Fruit fly (Drosophila melanogaster) whole organism, embryonic: ENCODE results near the gene endos.
A peak's percentile ranks its signal among the peaks of the same experiment; 100 is the strongest.

ENCODE experiments used
- Antp ChIP-seq: fragments of 200-800 bp; sonication (Bioruptor generic); optimal IDR thresholded peaks from 3 replicates; lab custom pipeline; 2016; ENCODE audit warnings: missing biosample characterization, missing genetic modification characterization
- CG10209 ChIP-seq: fragments of 200-800 bp; sonication (Bioruptor generic); optimal IDR thresholded peaks from 3 replicates; lab custom pipeline; 2017; ENCODE audit warnings: missing biosample characterization, mild to moderate bottlenecking, missing genetic modification characterization, missing genetic modification reagents
- CG11695 ChIP-seq: fragments of 200-800 bp; sonication (Bioruptor generic); IDR thresholded peaks from 3 replicates; pipeline ENCODE4 v1.3.6; 2022; ENCODE audit warnings: missing biosample characterization, missing genetic modification characterization
- CG12659 ChIP-seq: fragments of 200-800 bp; sonication (Bioruptor generic); optimal IDR thresholded peaks from 3 replicates; lab custom pipeline; 2017; ENCODE audit warnings: mild to moderate bottlenecking, missing biosample characterization, missing genetic modification reagents, missing genetic modification characterization
- CG13287 ChIP-seq: fragments of 200-800 bp; sonication (Bioruptor generic); IDR thresholded peaks from 2 replicates; pipeline ENCODE4 v1.3.6; 2022; ENCODE audit warnings: missing biosample characterization, missing genetic modification characterization; ENCODE audit not compliant: partially characterized antibody
- CG14710 ChIP-seq: fragments of 200-800 bp; sonication (Bioruptor generic); optimal IDR thresholded peaks from 3 replicates; lab custom pipeline; 2019; ENCODE audit warnings: missing biosample characterization, mild to moderate bottlenecking, missing genetic modification characterization, moderate library complexity
- CG14860 ChIP-seq: fragments of 200-800 bp; sonication (Bioruptor generic); IDR thresholded peaks from 3 replicates; pipeline ENCODE4 v1.3.6; 2022; ENCODE audit warnings: missing biosample characterization, missing genetic modification characterization; ENCODE audit not compliant: partially characterized antibody
- CG15011 ChIP-seq: fragments of 200-800 bp; sonication (Bioruptor generic); optimal IDR thresholded peaks from 3 replicates; lab custom pipeline; 2018; ENCODE audit warnings: missing biosample characterization, mild to moderate bottlenecking, missing genetic modification characterization
- CG15514 ChIP-seq: fragments of 200-800 bp; sonication (Bioruptor generic); optimal IDR thresholded peaks from 3 replicates; lab custom pipeline; 2017; ENCODE audit warnings: missing biosample characterization, missing genetic modification characterization, mild to moderate bottlenecking, moderate library complexity, missing genetic modification reagents
- CG1647 ChIP-seq: fragments of 200-800 bp; sonication (Bioruptor generic); optimal IDR thresholded peaks from 3 replicates; lab custom pipeline; 2016; ENCODE audit warnings: missing biosample characterization, missing genetic modification characterization
- CG17568 ChIP-seq: fragments of 200-800 bp; sonication (Bioruptor generic); optimal IDR thresholded peaks from 2 replicates; lab custom pipeline; 2018; ENCODE audit warnings: missing biosample characterization, mild to moderate bottlenecking, missing genetic modification characterization, moderate library complexity
- CG31224 ChIP-seq: fragments of 200-800 bp; sonication (Bioruptor generic); IDR thresholded peaks from 2 replicates; pipeline ENCODE4 v1.3.6; 2022; ENCODE audit warnings: missing biosample characterization, missing genetic modification characterization
- CG3163 ChIP-seq: fragments of 200-800 bp; sonication (Bioruptor generic); optimal IDR thresholded peaks from 3 replicates; lab custom pipeline; 2016; ENCODE audit warnings: missing biosample characterization, missing genetic modification characterization
- CG32767 ChIP-seq: fragments of 200-800 bp; sonication (Bioruptor generic); IDR thresholded peaks from 2 replicates; pipeline ENCODE4 v1.3.6; 2022; ENCODE audit warnings: missing biosample characterization, missing genetic modification characterization
- CG3407 ChIP-seq: fragments of 200-800 bp; sonication (Bioruptor generic); optimal IDR thresholded peaks from 2 replicates; lab custom pipeline; 2018; ENCODE audit warnings: missing biosample characterization, mild to moderate bottlenecking, missing genetic modification characterization
- CG3847 ChIP-seq: fragments of 200-800 bp; sonication (Bioruptor generic); IDR thresholded peaks from 2 replicates; pipeline ENCODE4 v1.3.6; 2022; ENCODE audit warnings: missing biosample characterization, missing genetic modification characterization
- CG4424 ChIP-seq: fragments of 200-800 bp; sonication (Bioruptor generic); optimal IDR thresholded peaks from 3 replicates; lab custom pipeline; 2016; ENCODE audit warnings: missing biosample characterization, missing genetic modification characterization
- CG4617 ChIP-seq: fragments of 200-800 bp; sonication (Bioruptor generic); optimal IDR thresholded peaks from 3 replicates; lab custom pipeline; 2016; ENCODE audit warnings: missing biosample characterization, missing genetic modification characterization, borderline replicate concordance
- CG9797 ChIP-seq: fragments of 200-800 bp; sonication (Bioruptor generic); optimal IDR thresholded peaks from 3 replicates; lab custom pipeline; 2018; ENCODE audit warnings: missing biosample characterization, mild to moderate bottlenecking, missing genetic modification characterization
- Deaf1 ChIP-seq: fragments of 200-800 bp; optimal IDR thresholded peaks from 3 replicates; lab custom pipeline; 2019; ENCODE audit warnings: missing biosample characterization, mild to moderate bottlenecking, missing genetic modification characterization, moderate library complexity
- Dfd ChIP-seq, 2 experiments: fragments of >200 bp; optimal IDR thresholded peaks; 2 replicates each; lab custom pipeline; 2017; ENCODE audit warnings: missing biosample characterization in 2 of 2, missing genetic modification characterization in 2 of 2
- E2f1 ChIP-seq: fragments of 200-800 bp; sonication (Bioruptor generic); IDR thresholded peaks from 2 replicates; pipeline ENCODE4 v1.3.6; 2022; ENCODE audit warnings: missing biosample characterization, missing genetic modification characterization
- Fer1 ChIP-seq: fragments of 200-800 bp; sonication (Bioruptor generic); optimal IDR thresholded peaks from 2 replicates; lab custom pipeline; 2017; ENCODE audit warnings: missing biosample characterization, mild to moderate bottlenecking, missing genetic modification characterization
- H15 ChIP-seq: fragments of 200-800 bp; sonication (Bioruptor generic); IDR thresholded peaks from 3 replicates; pipeline ENCODE4 v1.3.6; 2022; ENCODE audit warnings: missing biosample characterization, missing genetic modification characterization
- H2.0 ChIP-seq: fragments of 200-800 bp; sonication (Bioruptor generic); IDR thresholded peaks from 2 replicates; pipeline ENCODE4 v1.3.6; 2022; ENCODE audit warnings: missing biosample characterization, missing genetic modification characterization
- HLH4C ChIP-seq: fragments of 200-800 bp; sonication (Bioruptor generic); IDR thresholded peaks from 3 replicates; pipeline ENCODE4 v1.3.6; 2022; ENCODE audit warnings: missing biosample characterization, missing genetic modification characterization; ENCODE audit not compliant: partially characterized antibody
- HmgZ ChIP-seq: fragments of 200-800 bp; sonication (Bioruptor generic); optimal IDR thresholded peaks from 2 replicates; lab custom pipeline; 2018; ENCODE audit warnings: missing biosample characterization, mild to moderate bottlenecking, missing genetic modification characterization
- Kr ChIP-seq: fragments of 200-800 bp; sonication (Bioruptor generic); optimal IDR thresholded peaks from 2 replicates; lab custom pipeline; 2017; ENCODE audit warnings: missing biosample characterization, mild to moderate bottlenecking, missing genetic modification characterization
- Meics ChIP-seq: fragments of 200-800 bp; sonication (Bioruptor generic); optimal IDR thresholded peaks from 2 replicates; lab custom pipeline; 2017; ENCODE audit warnings: missing biosample characterization, mild to moderate bottlenecking, missing genetic modification characterization
- Mrtf ChIP-seq: fragments of 200-800 bp; sonication (Bioruptor generic); IDR thresholded peaks from 3 replicates; pipeline ENCODE4 v1.3.6; 2022; ENCODE audit warnings: missing biosample characterization, missing genetic modification characterization
- NC2β ChIP-seq: fragments of 200-800 bp; sonication (Bioruptor generic); optimal IDR thresholded peaks from 2 replicates; lab custom pipeline; 2016; ENCODE audit warnings: missing biosample characterization, missing genetic modification characterization
- Six4 ChIP-seq: fragments of 200-800 bp; sonication (Bioruptor generic); optimal IDR thresholded peaks from 2 replicates; lab custom pipeline; 2016; ENCODE audit warnings: missing biosample characterization, missing genetic modification characterization
- btn ChIP-seq: fragments of 200-800 bp; sonication (Bioruptor generic); optimal IDR thresholded peaks from 2 replicates; lab custom pipeline; 2016; ENCODE audit warnings: missing biosample characterization, missing genetic modification characterization
- da ChIP-seq: fragments of 200-800 bp; sonication (Bioruptor generic); optimal IDR thresholded peaks from 2 replicates; lab custom pipeline; 2016; ENCODE audit warnings: missing biosample characterization, missing genetic modification characterization
- ewg ChIP-seq: fragments of 200-800 bp; sonication (Bioruptor generic); optimal IDR thresholded peaks from 3 replicates; lab custom pipeline; 2017; ENCODE audit warnings: mild to moderate bottlenecking, missing biosample characterization, missing genetic modification reagents, missing genetic modification characterization
- exex ChIP-seq: fragments of 200-800 bp; sonication (Bioruptor generic); optimal IDR thresholded peaks from 4 replicates; lab custom pipeline; 2018; ENCODE audit warnings: missing biosample characterization, mild to moderate bottlenecking, missing genetic modification characterization, moderate library complexity
- ftz-f1 ChIP-seq: fragments of 200-800 bp; sonication (Bioruptor generic); optimal IDR thresholded peaks from 2 replicates; lab custom pipeline; 2016; ENCODE audit warnings: missing biosample characterization, missing genetic modification characterization
- gt ChIP-seq: fragments of 200-800 bp; sonication (Bioruptor generic); IDR thresholded peaks from 2 replicates; pipeline ENCODE4 v1.3.6; 2022; ENCODE audit warnings: missing biosample characterization, missing genetic modification characterization
- h ChIP-seq: fragments of >200 bp; optimal IDR thresholded peaks from 2 replicates; lab custom pipeline; 2017
- ham ChIP-seq: fragments of 200-800 bp; sonication (Bioruptor generic); IDR thresholded peaks from 2 replicates; pipeline ENCODE4 v1.3.6; 2022; ENCODE audit warnings: missing biosample characterization, missing genetic modification characterization
- mld ChIP-seq: fragments of 200-800 bp; sonication (Bioruptor generic); IDR thresholded peaks from 3 replicates; pipeline ENCODE4 v1.3.6; 2022; ENCODE audit warnings: missing biosample characterization, missing genetic modification characterization; ENCODE audit not compliant: partially characterized antibody
- pita ChIP-seq: fragments of 200-800 bp; sonication (Bioruptor generic); optimal IDR thresholded peaks from 2 replicates; lab custom pipeline; 2017; ENCODE audit warnings: missing biosample characterization, mild to moderate bottlenecking, missing genetic modification characterization
- pzg ChIP-seq: fragments of 200-800 bp; sonication (Bioruptor generic); optimal IDR thresholded peaks from 3 replicates; lab custom pipeline; 2018; ENCODE audit warnings: missing biosample characterization, mild to moderate bottlenecking, missing genetic modification characterization, moderate library complexity
- ranshi ChIP-seq: fragments of 200-800 bp; sonication (Bioruptor generic); IDR thresholded peaks from 2 replicates; pipeline ENCODE4 v1.3.6; 2022; ENCODE audit warnings: missing biosample characterization, missing genetic modification characterization
- rib ChIP-seq: fragments of 200-800 bp; sonication (Bioruptor generic); IDR thresholded peaks from 2 replicates; pipeline ENCODE4 v1.3.6; 2022; ENCODE audit warnings: missing biosample characterization, missing genetic modification characterization
- shn ChIP-seq: fragments of 200-800 bp; sonication (Bioruptor generic); optimal IDR thresholded peaks from 3 replicates; lab custom pipeline; 2016; ENCODE audit warnings: missing biosample characterization, missing genetic modification characterization
- slbo ChIP-seq: fragments of 200-800 bp; sonication (Bioruptor generic); IDR thresholded peaks from 2 replicates; pipeline ENCODE4 v1.3.6; 2022; ENCODE audit warnings: missing biosample characterization, missing genetic modification characterization
- ssp ChIP-seq: fragments of 200-800 bp; sonication (Bioruptor generic); IDR thresholded peaks from 2 replicates; pipeline ENCODE4 v1.3.6; 2022; ENCODE audit warnings: missing biosample characterization, missing genetic modification characterization
- tio ChIP-seq: fragments of 200-800 bp; sonication (Bioruptor generic); optimal IDR thresholded peaks from 2 replicates; lab custom pipeline; 2017; ENCODE audit warnings: missing biosample characterization, missing genetic modification characterization, inconsistent platforms
- trh ChIP-seq: fragments of 200-800 bp; sonication (Bioruptor generic); optimal IDR thresholded peaks from 2 replicates; lab custom pipeline; 2016; ENCODE audit warnings: missing biosample characterization, missing genetic modification characterization
- tx ChIP-seq: fragments of 200-800 bp; sonication (Bioruptor generic); optimal IDR thresholded peaks from 2 replicates; lab custom pipeline; 2016; ENCODE audit warnings: missing biosample characterization, missing genetic modification characterization
- wor ChIP-seq: fragments of 200-800 bp; sonication (Bioruptor generic); IDR thresholded peaks from 2 replicates; pipeline ENCODE4 v1.3.6; 2022; ENCODE audit warnings: missing biosample characterization, missing genetic modification characterization

Gene endos

dm6 chr3L:14071621-14072020 lies 40.1 kb upstream of the endos start, which contains the start of gene Pex1 (continued):
- TF ChIP-seq Mrtf (no peak), slbo (GFP tag; lab: Robert Waterston, UW) (peak; percentile 45; the same call in 1 of the 2 replicates), Meics (GFP tag; lab: Kevin White, UChicago) (no peak), shn (GFP tag; lab: Kevin White, UChicago) (no peak), NC2β (no peak), CG14710 (peak; percentile 40), CG32767 (GFP tag; lab: Robert Waterston, UW) (no peak), CG4617 (GFP tag; lab: Kevin White, UChicago) (peak; percentile 31), Fer1 (GFP tag; lab: Kevin White, UChicago) (no peak), CG10209 (GFP tag; lab: Kevin White, UChicago) (no peak), tio (GFP tag; lab: Kevin White, UChicago) (no peak), ham (GFP tag; lab: Robert Waterston, UW) (no peak), mld (GFP tag; lab: Robert Waterston, UW) (no peak), CG3163 (GFP tag; lab: Kevin White, UChicago) (no peak), ranshi (GFP tag; lab: Robert Waterston, UW) (no peak), CG14860 (no peak; the same call in 2 of the 3 replicates), H15 (GFP tag; lab: Robert Waterston, UW) (no peak; the same call in 2 of the 3 replicates), CG9797 (GFP tag; lab: Kevin White, UChicago) (peak; percentile 22), btn (no peak), h (lab: Kevin White, UChicago) (no peak), da (GFP tag; lab: Kevin White, UChicago) (no peak), exex (tag; lab: Kevin White, UChicago) (no peak), CG15011 (GFP tag; lab: Kevin White, UChicago) (no peak), ftz-f1 (no peak), CG4424 (GFP tag; lab: Kevin White, UChicago) (no peak), Dfd (GFP tag; optimal IDR thresholded peaks at IDR 0.05; lab: Kevin White, UChicago) (no peak), ewg (no peak), Kr (no peak), pzg (GFP tag; lab: Kevin White, UChicago) (peak; percentile 69), CG17568 (GFP tag; lab: Kevin White, UChicago) (no peak), rib (GFP tag; lab: Robert Waterston, UW) (peak; percentile 58), H2.0 (GFP tag; lab: Robert Waterston, UW) (no peak), Antp (no peak), pita (GFP tag; lab: Kevin White, UChicago) (no peak), trh (GFP tag; lab: Kevin White, UChicago) (no peak), CG11695 (GFP tag; lab: Robert Waterston, UW) (no peak; the same call in 2 of the 3 replicates), CG3407 (GFP tag; lab: Kevin White, UChicago) (no peak), CG3847 (GFP tag; lab: Robert Waterston, UW) (no peak), CG13287 (GFP tag; lab: Robert Waterston, UW) (peak; percentile 90), wor (GFP tag; lab: Robert Waterston, UW) (no peak), E2f1 (GFP tag; lab: Robert Waterston, UW) (no peak), CG12659 (GFP tag; lab: Kevin White, UChicago) (peak; percentile 20), Deaf1 (tag; lab: Kevin White, UChicago) (no peak), HLH4C (GFP tag; lab: Robert Waterston, UW) (peak; percentile 74; the same call in 2 of the 3 replicates), gt (GFP tag; lab: Robert Waterston, UW) (no peak), Six4 (GFP tag; lab: Kevin White, UChicago) (peak; percentile 10), ssp (no peak), HmgZ (peak; percentile 37), CG1647 (GFP tag; lab: Kevin White, UChicago) (no peak), CG31224 (GFP tag; lab: Robert Waterston, UW) (no peak), tx (no peak), CG15514 (GFP tag; lab: Kevin White, UChicago) (no peak)
